Fruit fly (Drosophila melanogaster) whole organism, prepupa: ENCODE results near the gene btl.

Experiments used
- Blimp-1 ChIP-seq: fragments of 200-800 bp; sonication (Bioruptor generic); optimal IDR thresholded peaks from 3 replicates; lab custom pipeline; 2017; ENCODE audit warnings: missing biosample characterization, missing genetic modification characterization, mild to moderate bottlenecking, moderate library complexity, missing genetic modification reagents
- CG10669 ChIP-seq: fragments of 200-800 bp; sonication (Bioruptor generic); optimal IDR thresholded peaks from 3 replicates; lab custom pipeline; 2018; ENCODE audit warnings: missing biosample characterization, mild to moderate bottlenecking, missing genetic modification characterization, moderate library complexity
- CG11294 ChIP-seq: fragments of 200-800 bp; sonication (Bioruptor generic); IDR thresholded peaks from 2 replicates; pipeline ENCODE4 v1.3.6; 2022; ENCODE audit warnings: missing biosample characterization, missing genetic modification characterization
- CG15336 ChIP-seq: fragments of 200-800 bp; sonication (Bioruptor generic); IDR thresholded peaks from 2 replicates; pipeline ENCODE4 v1.3.6; 2022; ENCODE audit warnings: missing biosample characterization, missing genetic modification characterization
- CG1621 ChIP-seq: fragments of 200-800 bp; sonication (Bioruptor generic); optimal IDR thresholded peaks from 3 replicates; lab custom pipeline; 2018; ENCODE audit warnings: missing biosample characterization, mild to moderate bottlenecking, missing genetic modification characterization
- CG16779 ChIP-seq: fragments of 200-800 bp; sonication (Bioruptor generic); optimal IDR thresholded peaks from 3 replicates; lab custom pipeline; 2017; ENCODE audit warnings: missing biosample characterization, mild to moderate bottlenecking, missing genetic modification characterization
- CG3032 ChIP-seq: fragments of 200-800 bp; optimal IDR thresholded peaks from 2 replicates; lab custom pipeline; 2019; ENCODE audit warnings: missing biosample characterization, mild to moderate bottlenecking, missing genetic modification characterization, moderate library complexity
- CG32006 ChIP-seq: fragments of 200-800 bp; sonication (Bioruptor generic); optimal IDR thresholded peaks from 3 replicates; lab custom pipeline; 2017; ENCODE audit warnings: missing biosample characterization, mild to moderate bottlenecking, missing genetic modification characterization
- CG3919 ChIP-seq: fragments of 200-800 bp; sonication (Bioruptor generic); optimal IDR thresholded peaks from 3 replicates; lab custom pipeline; 2016; ENCODE audit warnings: missing biosample characterization, missing genetic modification characterization
- CG4318 ChIP-seq: fragments of 200-800 bp; sonication (Bioruptor generic); optimal IDR thresholded peaks from 3 replicates; lab custom pipeline; 2017; ENCODE audit warnings: missing biosample characterization, mild to moderate bottlenecking, missing genetic modification characterization
- CG6163 ChIP-seq: fragments of 200-800 bp; sonication (Bioruptor generic); IDR thresholded peaks from 3 replicates; pipeline ENCODE4 v1.3.6; 2022; ENCODE audit warnings: missing biosample characterization, missing genetic modification characterization
- CG6792 ChIP-seq: fragments of 200-800 bp; sonication (Bioruptor generic); optimal IDR thresholded peaks from 3 replicates; lab custom pipeline; 2016; ENCODE audit warnings: missing biosample characterization, missing genetic modification characterization
- CG6808 ChIP-seq: fragments of 200-800 bp; sonication (Bioruptor generic); optimal IDR thresholded peaks from 3 replicates; lab custom pipeline; 2017; ENCODE audit warnings: missing biosample characterization, missing genetic modification characterization, mild to moderate bottlenecking, moderate library complexity, missing genetic modification reagents
- CG6854 ChIP-seq: fragments of 200-800 bp; sonication (Bioruptor generic); optimal IDR thresholded peaks from 2 replicates; lab custom pipeline; 2017; ENCODE audit warnings: missing biosample characterization, mild to moderate bottlenecking, missing genetic modification characterization
- CG7368 ChIP-seq: fragments of 200-800 bp; sonication (Bioruptor generic); optimal IDR thresholded peaks from 3 replicates; lab custom pipeline; 2016; ENCODE audit warnings: missing biosample characterization, missing genetic modification characterization
- CG8319 ChIP-seq: fragments of 200-800 bp; sonication (Bioruptor generic); optimal IDR thresholded peaks from 3 replicates; lab custom pipeline; 2016; ENCODE audit warnings: missing biosample characterization, missing genetic modification characterization
- Eip75B ChIP-seq: fragments of 200-800 bp; sonication (Bioruptor generic); optimal IDR thresholded peaks from 3 replicates; lab custom pipeline; 2016; ENCODE audit warnings: missing biosample characterization, missing genetic modification characterization
- Eip78C ChIP-seq: fragments of 200-800 bp; sonication (Bioruptor generic); peaks from one replicate; lab custom pipeline; 2016; ENCODE audit warnings: missing biosample characterization, missing genetic modification characterization
- Eip93F ChIP-seq: fragments of 200-800 bp; sonication (Bioruptor generic); optimal IDR thresholded peaks from 2 replicates; lab custom pipeline; 2016; ENCODE audit warnings: missing biosample characterization, mild to moderate bottlenecking, missing genetic modification characterization
- Ets21C ChIP-seq: fragments of 200-800 bp; sonication (Bioruptor generic); optimal IDR thresholded peaks from 3 replicates; lab custom pipeline; 2016; ENCODE audit warnings: missing biosample characterization, missing genetic modification characterization
- Ets96B ChIP-seq: fragments of 200-800 bp; optimal IDR thresholded peaks from 2 replicates; lab custom pipeline; 2019; ENCODE audit warnings: missing biosample characterization, mild to moderate bottlenecking, missing genetic modification characterization, moderate library complexity
- Gug ChIP-seq: fragments of 200-800 bp; sonication (Bioruptor generic); IDR thresholded peaks from 2 replicates; pipeline ENCODE4 v1.3.6; 2022; ENCODE audit warnings: missing biosample characterization, missing genetic modification characterization
- Hr38 ChIP-seq: sonication (Bioruptor generic); optimal IDR thresholded peaks from 2 replicates; lab custom pipeline; 2016; ENCODE audit warnings: missing biosample characterization, missing genetic modification characterization
- Hr4 ChIP-seq: fragments of 200-800 bp; sonication (Bioruptor generic); optimal IDR thresholded peaks from 3 replicates; lab custom pipeline; 2016; ENCODE audit warnings: missing biosample characterization, missing genetic modification characterization
- Lpt ChIP-seq: fragments of 200-800 bp; sonication (Bioruptor generic); optimal IDR thresholded peaks from 3 replicates; lab custom pipeline; 2016; ENCODE audit warnings: missing biosample characterization, missing genetic modification characterization
- OdsH ChIP-seq: fragments of 200-800 bp; sonication (Bioruptor generic); optimal IDR thresholded peaks from 3 replicates; lab custom pipeline; 2016; ENCODE audit warnings: missing biosample characterization, missing genetic modification characterization
- Smox ChIP-seq: fragments of 200-800 bp; sonication (Bioruptor generic); optimal IDR thresholded peaks from 3 replicates; lab custom pipeline; 2016; ENCODE audit warnings: missing biosample characterization, missing genetic modification characterization
- Sox102F ChIP-seq: fragments of 200-800 bp; sonication (Bioruptor generic); optimal IDR thresholded peaks from 2 replicates; lab custom pipeline; 2016; ENCODE audit warnings: missing biosample characterization, mild to moderate bottlenecking, missing genetic modification characterization
- Sox15 ChIP-seq: fragments of 200-800 bp; sonication (Bioruptor generic); optimal IDR thresholded peaks from 3 replicates; lab custom pipeline; 2016; ENCODE audit warnings: missing biosample characterization, missing genetic modification characterization
- achi ChIP-seq: fragments of 200-800 bp; sonication (Bioruptor generic); optimal IDR thresholded peaks from 3 replicates; lab custom pipeline; 2016; ENCODE audit warnings: missing biosample characterization, missing genetic modification characterization
- acj6 ChIP-seq: fragments of 200-800 bp; sonication (Bioruptor generic); optimal IDR thresholded peaks from 3 replicates; lab custom pipeline; 2016; ENCODE audit warnings: missing biosample characterization, missing genetic modification characterization
- cyc ChIP-seq: fragments of 200-800 bp; sonication (Bioruptor generic); optimal IDR thresholded peaks from 3 replicates; lab custom pipeline; 2016; ENCODE audit warnings: missing biosample characterization, missing genetic modification characterization
- dac ChIP-seq: fragments of 200-800 bp; sonication (Bioruptor generic); optimal IDR thresholded peaks from 2 replicates; lab custom pipeline; 2017; ENCODE audit warnings: missing biosample characterization, mild to moderate bottlenecking, missing genetic modification characterization
- dsx ChIP-seq: fragments of 200-800 bp; optimal IDR thresholded peaks from 3 replicates; lab custom pipeline; 2019; ENCODE audit warnings: missing biosample characterization, mild to moderate bottlenecking, missing genetic modification characterization, moderate library complexity; ENCODE audit not compliant: poor library complexity, severe bottlenecking
- eg ChIP-seq: fragments of 200-800 bp; sonication (Bioruptor generic); IDR thresholded peaks from 3 replicates; pipeline ENCODE4 v1.3.6; 2022; ENCODE audit warnings: missing biosample characterization, missing genetic modification characterization
- esn ChIP-seq: fragments of 200-800 bp; sonication (Bioruptor generic); optimal IDR thresholded peaks from 2 replicates; lab custom pipeline; 2016; ENCODE audit warnings: missing biosample characterization, mild to moderate bottlenecking, missing genetic modification characterization, moderate library complexity
- fd59A ChIP-seq: fragments of 200-800 bp; sonication (Bioruptor generic); optimal IDR thresholded peaks from 2 replicates; lab custom pipeline; 2017; ENCODE audit warnings: missing biosample characterization, mild to moderate bottlenecking, missing genetic modification characterization, missing genetic modification reagents
- fkh ChIP-seq: fragments of 200-800 bp; sonication (Bioruptor generic); optimal IDR thresholded peaks from 3 replicates; lab custom pipeline; 2017; ENCODE audit warnings: missing biosample characterization, mild to moderate bottlenecking, missing genetic modification characterization, moderate library complexity
- lz ChIP-seq: fragments of 200-800 bp; sonication (Bioruptor generic); optimal IDR thresholded peaks from 3 replicates; lab custom pipeline; 2016; ENCODE audit warnings: missing biosample characterization, missing genetic modification characterization
- net ChIP-seq: fragments of 200-800 bp; sonication (Bioruptor generic); optimal IDR thresholded peaks from 3 replicates; lab custom pipeline; 2016; ENCODE audit warnings: missing biosample characterization, missing genetic modification characterization
- pdm3 ChIP-seq: fragments of 200-800 bp; sonication (Bioruptor generic); optimal IDR thresholded peaks from 3 replicates; lab custom pipeline; 2016; ENCODE audit warnings: missing biosample characterization, missing genetic modification characterization
- salr ChIP-seq, 2 experiments: fragments of 200-800 bp; sonication (Bioruptor generic); optimal IDR thresholded peaks; 3 replicates each; lab custom pipeline; 2016 to 2018; ENCODE audit warnings: missing biosample characterization in 2 of 2, missing genetic modification characterization in 2 of 2, mild to moderate bottlenecking in 1 of 2
- spab ChIP-seq: fragments of 200-800 bp; sonication (Bioruptor generic); optimal IDR thresholded peaks from 2 replicates; lab custom pipeline; 2017; ENCODE audit warnings: missing biosample characterization, mild to moderate bottlenecking, missing genetic modification characterization, missing genetic modification reagents
- ss ChIP-seq, 2 experiments: fragments of 200-800 bp; sonication (Bioruptor generic); optimal IDR thresholded peaks; 2 replicates in 1 of 2; 3 replicates in 1 of 2; lab custom pipeline; 2017 to 2018; ENCODE audit warnings: mild to moderate bottlenecking in 2 of 2, missing biosample characterization in 2 of 2, missing genetic modification characterization in 2 of 2, moderate library complexity in 1 of 2
- svp ChIP-seq: fragments of 200-800 bp; sonication (Bioruptor generic); peaks from one replicate; lab custom pipeline; 2016; ENCODE audit warnings: missing biosample characterization, missing genetic modification characterization
- topi ChIP-seq: fragments of 200-800 bp; sonication (Bioruptor generic); optimal IDR thresholded peaks from 3 replicates; lab custom pipeline; 2016; ENCODE audit warnings: missing biosample characterization, missing genetic modification characterization
- vri ChIP-seq: fragments of 200-800 bp; sonication (Bioruptor generic); optimal IDR thresholded peaks from 3 replicates; lab custom pipeline; 2016; ENCODE audit warnings: missing biosample characterization, mild to moderate bottlenecking, missing genetic modification characterization

Gene btl

DNA sequence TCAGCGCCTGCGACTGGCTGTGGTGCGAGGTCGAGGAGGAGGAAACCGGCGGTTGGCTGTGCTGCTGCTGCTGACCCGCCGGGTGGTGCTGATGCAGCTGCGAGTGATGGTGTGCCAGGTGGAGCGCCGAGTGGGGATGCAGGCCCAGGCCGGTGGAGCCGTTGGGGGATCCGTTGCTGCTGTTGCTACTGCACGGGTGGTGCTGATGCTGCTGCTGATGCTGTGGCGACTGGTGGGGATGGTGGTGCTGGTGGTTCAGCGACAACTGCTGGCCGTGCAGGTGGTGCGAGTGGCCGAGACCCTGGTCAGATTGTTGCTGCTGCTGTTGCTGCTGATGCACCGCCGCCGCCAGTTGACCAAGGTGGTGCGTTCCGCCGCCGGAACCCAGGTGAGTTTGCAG is 50.0 kb downstream of the btl start:
- TF ChIP-seq CG7368 (GFP tag; lab: Kevin White, UChicago) = no peak
- TF ChIP-seq acj6 (GFP tag; lab: Kevin White, UChicago) = no peak
- no peak for TF ChIP-seq CG8319 (GFP tag; lab: Kevin White, UChicago)
- no peak for TF ChIP-seq topi (GFP tag; lab: Kevin White, UChicago)
- TF ChIP-seq Hr38 (GFP tag; lab: Kevin White, UChicago) = no peak
- TF ChIP-seq Eip78C = no peak
- no peak for TF ChIP-seq CG15336 (GFP tag; lab: Robert Waterston, UW)
- no peak for TF ChIP-seq CG6808 (GFP tag; lab: Kevin White, UChicago)
- TF ChIP-seq fd59A (GFP tag; lab: Kevin White, UChicago) = no peak
- TF ChIP-seq vri = no peak
- TF ChIP-seq eg (GFP tag; lab: Robert Waterston, UW) = no peak
- no peak for TF ChIP-seq cyc
- no peak for TF ChIP-seq Eip93F (GFP tag; lab: Kevin White, UChicago)
- no peak for TF ChIP-seq Smox (GFP tag; lab: Kevin White, UChicago)
- no peak for TF ChIP-seq Eip75B (GFP tag; lab: Kevin White, UChicago)
- TF ChIP-seq ss (GFP tag; optimal IDR thresholded peaks at IDR 0.05; lab: Kevin White, UChicago) = no peak
- no peak for TF ChIP-seq Blimp-1
- TF ChIP-seq fkh (GFP tag; lab: Kevin White, UChicago) = no peak
- TF ChIP-seq net (GFP tag; lab: Kevin White, UChicago) = no peak
- no peak for TF ChIP-seq OdsH (GFP tag; lab: Kevin White, UChicago)

- no peak for TF ChIP-seq lz (GFP tag; lab: Kevin White, UChicago)
- TF ChIP-seq CG10669 = peak; percentile 52
- peak; percentile 57 for TF ChIP-seq CG1621
- peak; percentile 5 for TF ChIP-seq CG7368 (GFP tag; lab: Kevin White, UChicago)
- no peak for TF ChIP-seq Sox15 (GFP tag; lab: Kevin White, UChicago)
- peak; percentile 25 for TF ChIP-seq CG8319 (GFP tag; lab: Kevin White, UChicago)
- TF ChIP-seq CG6163 (GFP tag; lab: Robert Waterston, UW) = peak; percentile 87
- peak; percentile 52 for TF ChIP-seq CG3919 (GFP tag; lab: Kevin White, UChicago)
- peak; percentile 23 for TF ChIP-seq acj6 (GFP tag; lab: Kevin White, UChicago)
- peak; percentile 34 for TF ChIP-seq dsx (GFP tag; lab: Kevin White, UChicago)
- TF ChIP-seq fd59A (GFP tag; lab: Kevin White, UChicago) = peak; percentile 43
- TF ChIP-seq CG11294 = no peak
- peak; percentile 51 for TF ChIP-seq esn (GFP tag; lab: Kevin White, UChicago)
- TF ChIP-seq Hr4 (GFP tag; lab: Kevin White, UChicago) = no peak
- peak; percentile 47 for TF ChIP-seq fkh (GFP tag; lab: Kevin White, UChicago)
- TF ChIP-seq spab (GFP tag; lab: Kevin White, UChicago) = peak; percentile 56
- peak; percentile 64 for TF ChIP-seq Ets96B
- no peak for TF ChIP-seq CG15336 (GFP tag; lab: Robert Waterston, UW)
- TF ChIP-seq pdm3 (GFP tag; lab: Kevin White, UChicago) = peak; percentile 43
- peak; percentile 61 for TF ChIP-seq net (GFP tag; lab: Kevin White, UChicago)
- TF ChIP-seq Hr38 (GFP tag; lab: Kevin White, UChicago) = no peak
- TF ChIP-seq cyc = no peak
- no peak for TF ChIP-seq Smox (GFP tag; lab: Kevin White, UChicago)
- TF ChIP-seq Eip75B (GFP tag; lab: Kevin White, UChicago) = peak; percentile 57
- TF ChIP-seq CG6792 (GFP tag; lab: Kevin White, UChicago) = peak; percentile 48
- TF ChIP-seq achi (GFP tag; lab: Kevin White, UChicago) = peak; percentile 41
- no peak for TF ChIP-seq CG32006 (GFP tag; lab: Kevin White, UChicago)
- peak; percentile 52 for TF ChIP-seq Sox102F (GFP tag; lab: Kevin White, UChicago)
- TF ChIP-seq CG6854 = no peak
- TF ChIP-seq CG16779 (tag; lab: Kevin White, UChicago) = peak; percentile 24
- peak; percentile 39 for TF ChIP-seq salr (GFP tag; optimal IDR thresholded peaks at IDR 0.05; lab: Kevin White, UChicago)
- no peak for TF ChIP-seq Gug
- TF ChIP-seq Ets21C (GFP tag; lab: Kevin White, UChicago) = no peak
- TF ChIP-seq CG3032 (tag; lab: Kevin White, UChicago) = peak; percentile 57
- TF ChIP-seq Lpt (GFP tag; lab: Kevin White, UChicago) = no peak
- peak; percentile 74 for TF ChIP-seq Eip78C
- TF ChIP-seq svp (GFP tag; lab: Kevin White, UChicago) = no peak
- no peak for TF ChIP-seq CG4318 (GFP tag; lab: Kevin White, UChicago)
- TF ChIP-seq dac (GFP tag; lab: Kevin White, UChicago) = no peak
Measured at dm6 chr3L:14131274-14131989, 55.9 kb downstream of the btl start, which contains the start of gene Sox21b. TSS of gene Sox21b (minus strand) at chr3L:14131324.
